Worm (Caenorhabditis elegans) whole organism, L4 larva: Measurements from ENCODE around the gene C14F11.7.

Experiments
- D1046.2 ChIP-seq: fragments of 200-800 bp; sonication (Bioruptor generic); IDR thresholded peaks from 2 replicates; pipeline ENCODE4 v1.3.6; 2022; ENCODE audit warnings: missing genetic modification characterization, missing compliant biosample characterization
- F10B5.3 ChIP-seq: sonication (generic microtip); optimal IDR thresholded peaks from 2 replicates; lab custom pipeline; 2016; ENCODE audit warnings: mild to moderate bottlenecking, missing genetic modification characterization, missing compliant biosample characterization
- F49E8.2 ChIP-seq: sonication (generic microtip); optimal IDR thresholded peaks from 2 replicates; lab custom pipeline; 2016; ENCODE audit warnings: missing compliant biosample characterization, mild to moderate bottlenecking, missing genetic modification characterization, borderline replicate concordance
- Y105C5A.15 ChIP-seq: fragments of 200-800 bp; sonication (Bioruptor generic); IDR thresholded peaks from 2 replicates; pipeline ENCODE4 v1.3.6; 2022; ENCODE audit warnings: missing genetic modification characterization, missing compliant biosample characterization
- ZK337.2 ChIP-seq: fragments of 200-800 bp; sonication (Bioruptor generic); IDR thresholded peaks from 2 replicates; pipeline ENCODE4 v1.3.6; 2022; ENCODE audit warnings: missing genetic modification reagents, missing genetic modification characterization, missing compliant biosample characterization
- ZK546.5 ChIP-seq, 2 experiments: sonication (generic microtip); optimal IDR thresholded peaks; 2 replicates each; lab custom pipeline; 2017; ENCODE audit warnings: missing biosample characterization in 2 of 2, missing genetic modification characterization in 2 of 2
- aha-1 ChIP-seq: fragments of 150-350 bp; peaks from one replicate; lab custom pipeline; 2014; ENCODE audit warnings: missing biosample characterization, missing genetic modification characterization
- arid-1 ChIP-seq: fragments of 200-800 bp; sonication (Bioruptor generic); conservative IDR thresholded peaks from 2 replicates; pipeline ENCODE4 v1.3.6; 2022; ENCODE audit warnings: missing genetic modification reagents, missing genetic modification characterization, missing compliant biosample characterization
- ceh-28 ChIP-seq: fragments of 150-350 bp; optimal IDR thresholded peaks from 2 replicates; lab custom pipeline; 2014; ENCODE audit warnings: missing biosample characterization, missing genetic modification reagents, missing genetic modification characterization
- ces-1 ChIP-seq: fragments of 150-350 bp; sonication (generic microtip); optimal IDR thresholded peaks from 4 replicates; lab custom pipeline; 2014; ENCODE audit warnings: missing biosample characterization, missing genetic modification reagents, missing genetic modification characterization
- daf-16 ChIP-seq, 3 experiments: sonication (generic microtip); optimal IDR thresholded peaks; 2 replicates each; lab custom pipeline; 2016 to 2017; ENCODE audit warnings: missing genetic modification characterization in 3 of 3, missing genetic modification reagents in 3 of 3, mild to moderate bottlenecking in 2 of 3, missing compliant biosample characterization in 2 of 3, missing biosample characterization in 1 of 3, moderate library complexity in 1 of 3
- daf-8 ChIP-seq: fragments of 200-800 bp; sonication (Bioruptor generic); IDR thresholded peaks from 2 replicates; pipeline ENCODE4 v1.3.6; 2022; ENCODE audit warnings: missing genetic modification characterization, missing compliant biosample characterization
- dmd-6 ChIP-seq: fragments of 200-800 bp; sonication (Bioruptor generic); IDR thresholded peaks from 2 replicates; pipeline ENCODE4 v1.3.6; 2022; ENCODE audit warnings: missing genetic modification reagents, missing genetic modification characterization, missing compliant biosample characterization
- dmd-9 ChIP-seq: fragments of 200-800 bp; sonication (Bioruptor generic); IDR thresholded peaks from 2 replicates; pipeline ENCODE4 v1.3.6; 2022; ENCODE audit warnings: missing genetic modification reagents, missing genetic modification characterization, missing compliant biosample characterization
- dpl-1 ChIP-seq: fragments of 150-350 bp; optimal IDR thresholded peaks from 2 replicates; lab custom pipeline; 2014; ENCODE audit warnings: missing biosample characterization, missing genetic modification reagents, missing genetic modification characterization
- dve-1 ChIP-seq: sonication (generic microtip); optimal IDR thresholded peaks from 2 replicates; lab custom pipeline; 2017; ENCODE audit warnings: antibody characterized with exemption, mild to moderate bottlenecking, missing genetic modification characterization, missing compliant biosample characterization; ENCODE audit not compliant: insufficient read depth
- fkh-10 ChIP-seq: fragments of 150-350 bp; optimal IDR thresholded peaks from 2 replicates; lab custom pipeline; 2014; ENCODE audit warnings: missing biosample characterization, missing genetic modification reagents, missing genetic modification characterization
- fos-1 ChIP-seq: fragments of 150-350 bp; optimal IDR thresholded peaks from 2 replicates; lab custom pipeline; 2014; ENCODE audit warnings: missing biosample characterization, missing genetic modification characterization
- hlh-11 ChIP-seq: fragments of 200-800 bp; sonication (Bioruptor generic); optimal IDR thresholded peaks from 2 replicates; lab custom pipeline; 2018; ENCODE audit warnings: mild to moderate bottlenecking, missing genetic modification characterization, missing compliant biosample characterization
- hlh-30 ChIP-seq: sonication (generic microtip); optimal IDR thresholded peaks from 2 replicates; lab custom pipeline; 2017; ENCODE audit warnings: antibody characterized with exemption, mild to moderate bottlenecking, missing genetic modification characterization, missing compliant biosample characterization; ENCODE audit not compliant: insufficient read depth
- hmg-1.1 ChIP-seq: fragments of 200-800 bp; sonication (Bioruptor generic); IDR thresholded peaks from 2 replicates; pipeline ENCODE4 v1.3.6; 2022; ENCODE audit warnings: missing genetic modification reagents, missing genetic modification characterization, missing compliant biosample characterization
- jun-1 ChIP-seq: fragments of 150-350 bp; optimal IDR thresholded peaks from 2 replicates; lab custom pipeline; 2014; ENCODE audit warnings: missing biosample characterization, missing genetic modification reagents, missing genetic modification characterization
- lin-1 ChIP-seq: fragments of 200-800 bp; sonication (Bioruptor generic); IDR thresholded peaks from 2 replicates; pipeline ENCODE4 v1.3.6; 2022; ENCODE audit warnings: missing genetic modification reagents, missing genetic modification characterization, missing compliant biosample characterization
- lsy-2 ChIP-seq, 2 experiments: fragments of 150-350 bp in 1 of 2; sonication (generic microtip) in 1 of 2; optimal IDR thresholded peaks; 2 replicates each; lab custom pipeline; 2014 to 2017; ENCODE audit warnings: missing biosample characterization in 2 of 2, missing genetic modification characterization in 2 of 2
- mdl-1 ChIP-seq, 2 experiments: fragments of 150-350 bp in 1 of 2; sonication (generic microtip) in 1 of 2; optimal IDR thresholded peaks; 2 replicates each; lab custom pipeline; 2014 to 2017; ENCODE audit warnings: missing biosample characterization in 2 of 2, missing genetic modification characterization in 2 of 2
- mxl-2 ChIP-seq: fragments of 200-800 bp; sonication (Bioruptor generic); conservative IDR thresholded peaks from 2 replicates; pipeline ENCODE4 v1.3.6; 2022; ENCODE audit warnings: missing genetic modification reagents, missing genetic modification characterization, missing compliant biosample characterization
- nhr-10 ChIP-seq: fragments of 150-350 bp; optimal IDR thresholded peaks from 2 replicates; lab custom pipeline; 2014; ENCODE audit warnings: missing biosample characterization, missing genetic modification characterization
- nhr-28 ChIP-seq: fragments of 150-350 bp; optimal IDR thresholded peaks from 2 replicates; lab custom pipeline; 2014; ENCODE audit warnings: missing biosample characterization, missing genetic modification characterization
- nhr-42 ChIP-seq: fragments of 200-800 bp; sonication (Bioruptor generic); IDR thresholded peaks from 2 replicates; pipeline ENCODE4 v1.3.6; 2022; ENCODE audit warnings: missing genetic modification characterization, missing compliant biosample characterization
- nhr-48 ChIP-seq: sonication (generic microtip); optimal IDR thresholded peaks from 2 replicates; lab custom pipeline; 2016; ENCODE audit warnings: mild to moderate bottlenecking, missing genetic modification characterization, missing compliant biosample characterization
- nhr-6 ChIP-seq: fragments of 150-350 bp; optimal IDR thresholded peaks from 2 replicates; lab custom pipeline; 2014; ENCODE audit warnings: missing biosample characterization, missing genetic modification characterization
- nhr-76 ChIP-seq: fragments of 150-350 bp; optimal IDR thresholded peaks from 2 replicates; lab custom pipeline; 2014; ENCODE audit warnings: missing biosample characterization, missing genetic modification characterization
- nhr-77 ChIP-seq: fragments of 150-350 bp; optimal IDR thresholded peaks from 2 replicates; lab custom pipeline; 2014; ENCODE audit warnings: missing biosample characterization, missing genetic modification characterization
- set-16 ChIP-seq: fragments of 200-800 bp; sonication (Bioruptor generic); IDR thresholded peaks from 2 replicates; pipeline ENCODE4 v1.3.6; 2022; ENCODE audit warnings: missing genetic modification reagents, missing genetic modification characterization, missing compliant biosample characterization
- spr-1 ChIP-seq: sonication (generic microtip); optimal IDR thresholded peaks from 2 replicates; lab custom pipeline; 2016; ENCODE audit warnings: mild to moderate bottlenecking, missing genetic modification characterization, missing compliant biosample characterization
- spr-3 ChIP-seq: fragments of 200-800 bp; sonication (Bioruptor generic); optimal IDR thresholded peaks from 2 replicates; lab custom pipeline; 2018; ENCODE audit warnings: mild to moderate bottlenecking, missing genetic modification characterization, missing compliant biosample characterization
- unc-130 ChIP-seq: sonication (generic microtip); optimal IDR thresholded peaks from 2 replicates; lab custom pipeline; 2016; ENCODE audit warnings: missing genetic modification reagents, missing genetic modification characterization, missing compliant biosample characterization
- unc-62 ChIP-seq, 3 experiments: fragments of 150-350 bp in 1 of 3; sonication (generic microtip); optimal IDR thresholded peaks in 2 of 3; peaks in 1 of 3; 1 replicate in 1 of 3; 2 replicates in 2 of 3; lab custom pipeline; 2014 to 2017; ENCODE audit warnings: missing biosample characterization in 3 of 3, missing genetic modification characterization in 3 of 3, missing genetic modification reagents in 3 of 3, missing genotype in 1 of 3

Gene C14F11.7

DNA sequence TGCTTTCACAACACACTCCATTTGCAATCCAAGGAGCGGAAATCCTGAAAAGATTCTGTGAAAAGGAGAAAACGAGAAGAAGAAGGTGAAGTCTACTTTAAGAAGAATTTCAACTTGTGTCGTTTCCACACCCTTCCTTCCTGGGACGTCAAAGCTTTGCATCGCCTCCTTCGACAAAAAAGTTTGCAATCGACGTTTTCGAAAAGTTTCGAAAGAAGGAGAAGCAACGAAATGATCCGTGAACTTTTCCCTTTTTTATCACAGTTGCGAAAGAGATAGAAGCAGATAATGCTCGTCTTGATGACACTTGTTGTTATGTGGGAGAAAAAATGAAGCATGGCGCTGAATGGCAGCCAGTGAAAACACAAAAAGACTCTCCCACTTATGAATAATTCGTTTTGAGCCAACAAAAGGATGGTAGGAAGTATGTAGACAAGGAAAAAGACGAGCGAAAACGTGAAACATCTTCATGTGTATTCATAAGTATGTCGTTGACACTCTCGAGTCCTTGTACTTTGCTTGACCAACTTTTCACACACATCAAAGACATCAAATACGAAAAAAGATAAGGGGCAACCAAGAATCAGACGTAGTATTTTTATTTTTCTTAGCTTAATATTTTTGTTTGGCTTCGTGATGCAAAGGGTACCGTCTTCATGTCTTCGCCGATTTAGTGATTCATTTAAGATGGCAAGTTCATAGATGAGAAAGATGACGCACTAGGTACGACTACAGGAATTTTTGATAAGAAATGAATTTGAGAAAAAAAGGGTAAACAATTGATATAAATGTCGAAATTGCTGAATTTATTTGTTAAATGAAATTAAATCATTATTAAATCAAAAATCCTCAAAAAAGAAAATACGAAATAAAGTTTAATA lies 40.7 kb upstream of the C14F11.7 start:
- TF ChIP-seq ZK546.5 (tag; optimal IDR thresholded peaks at IDR 0.05; lab: Kevin White, UChicago) = no peak
- peak; percentile 10 for TF ChIP-seq fkh-10 (GFP tag; lab: Kevin White, UChicago)
- peak; percentile 52 for TF ChIP-seq dmd-6
- peak; percentile 3 for TF ChIP-seq dpl-1
- no peak for TF ChIP-seq daf-16 (GFP tag; optimal IDR thresholded peaks at IDR 0.05; lab: Kevin White, UChicago)
- peak; percentile 58 for TF ChIP-seq daf-16 (tag; optimal IDR thresholded peaks at IDR 0.05; lab: Kevin White, UChicago)
- peak; percentile 17 for TF ChIP-seq dve-1 (tag; lab: Kevin White, UChicago)
- TF ChIP-seq ceh-28 (tag; lab: Kevin White, UChicago) = no peak
- peak; percentile 12 for TF ChIP-seq ces-1
- TF ChIP-seq nhr-28 (tag; lab: Kevin White, UChicago) = peak; percentile 66
- no peak for TF ChIP-seq arid-1 (GFP tag; lab: Robert Waterston, UW)
- TF ChIP-seq F49E8.2 (tag; lab: Kevin White, UChicago) = no peak

DNA sequence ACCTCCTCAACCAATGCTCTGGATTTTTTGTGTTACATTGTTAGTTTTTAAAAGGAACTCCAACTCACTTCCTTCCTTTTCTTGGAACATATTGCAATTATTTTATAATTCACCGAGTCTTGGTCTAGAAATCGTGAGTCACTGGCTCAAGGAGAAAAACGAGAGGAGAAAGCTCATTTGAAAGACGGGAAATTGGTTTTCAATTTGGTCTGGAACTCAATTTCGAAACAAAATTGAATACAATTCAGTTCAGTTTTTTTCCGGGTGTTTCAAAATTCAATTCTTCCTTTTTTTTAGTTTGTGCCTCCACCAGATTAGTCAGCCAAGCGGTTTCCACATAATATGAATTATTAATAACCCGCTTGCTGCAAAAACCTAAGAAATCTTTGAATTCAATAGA lies 39.5 kb upstream of the C14F11.7 start:
- no peak for TF ChIP-seq D1046.2 (GFP tag; lab: Robert Waterston, UW)
- no peak for TF ChIP-seq dmd-9 (GFP tag; lab: Robert Waterston, UW)
- TF ChIP-seq F10B5.3 = no peak
- no peak for TF ChIP-seq lin-1 (GFP tag; lab: Robert Waterston, UW)
- peak in 1 of 2 experiments; percentile 12 for TF ChIP-seq unc-62 (GFP tag; optimal IDR thresholded peaks at IDR 0.05 in 1 of 2; lab: Kevin White, UChicago)
- TF ChIP-seq unc-62 (tag; optimal IDR thresholded peaks at IDR 0.05; lab: Kevin White, UChicago) = no peak
- no peak for TF ChIP-seq set-16 (GFP tag; lab: Robert Waterston, UW)
- peak in 1 of 2 experiments; percentile 20 for TF ChIP-seq lsy-2 (tag; optimal IDR thresholded peaks at IDR 0.05; lab: Kevin White, UChicago)
- TF ChIP-seq unc-130 (GFP tag; lab: Kevin White, UChicago) = no peak
- TF ChIP-seq ces-1 = peak; percentile 77
- peak; percentile 62 for TF ChIP-seq aha-1 (tag; lab: Kevin White, UChicago)

DNA sequence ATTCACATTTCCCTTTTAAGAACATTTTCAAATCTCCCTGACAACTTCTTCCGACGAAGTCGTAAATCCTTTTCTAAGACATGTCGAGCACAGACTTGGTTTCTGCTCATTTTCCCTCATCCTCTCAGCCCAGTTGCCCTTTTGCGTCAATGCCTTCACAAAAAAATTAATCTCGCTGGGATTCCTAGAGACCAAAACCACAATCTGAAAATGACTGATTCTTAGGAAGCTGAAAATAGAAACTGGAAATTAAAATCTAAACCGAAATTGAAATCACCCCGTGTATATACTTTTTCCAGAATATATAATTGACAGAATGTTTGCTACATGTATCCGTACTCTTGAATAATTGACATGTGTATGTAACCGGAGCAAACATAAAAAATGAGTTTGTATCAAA lies 38.6 kb upstream of the C14F11.7 start:
- TF ChIP-seq Y105C5A.15 (GFP tag; lab: Robert Waterston, UW) (no peak), jun-1 (tag; lab: Kevin White, UChicago) (no peak)
- TF ChIP-seq, all 104 proteins: peak for 0

DNA sequence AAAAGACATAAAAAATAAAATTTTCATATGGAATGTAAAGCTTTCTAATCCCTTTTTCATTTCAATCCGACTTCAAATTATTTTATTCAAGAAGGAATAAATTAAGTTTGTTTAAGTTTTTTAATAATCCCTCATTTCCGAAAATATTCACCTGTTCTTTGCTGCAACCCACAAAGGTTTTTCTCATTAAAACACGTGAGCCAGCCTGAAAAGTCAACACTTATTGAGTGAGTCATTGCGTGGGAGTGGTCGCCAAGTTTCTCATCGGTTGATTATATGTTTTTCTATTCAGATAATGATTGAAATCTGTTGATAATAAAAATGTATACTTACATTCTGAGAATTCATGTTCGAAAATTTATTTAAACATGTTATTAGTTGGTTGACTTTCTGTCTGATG lies 37.1 kb upstream of the C14F11.7 start:
- TF ChIP-seq dve-1 (tag; lab: Kevin White, UChicago) (peak; percentile 41), mxl-2 (no peak), aha-1 (tag; lab: Kevin White, UChicago) (peak; percentile 73), nhr-6 (tag; lab: Kevin White, UChicago) (peak; percentile 13), nhr-76 (tag; lab: Kevin White, UChicago) (no peak), lsy-2 (tag; optimal IDR thresholded peaks at IDR 0.05; lab: Kevin White, UChicago) (peak in 1 of 2 experiments; percentile 12), spr-3 (GFP tag; lab: Kevin White, UChicago) (no peak), set-16 (GFP tag; lab: Robert Waterston, UW) (no peak), daf-16 (GFP tag; optimal IDR thresholded peaks at IDR 0.05; lab: Kevin White, UChicago) (no peak), daf-16 (tag; optimal IDR thresholded peaks at IDR 0.05; lab: Kevin White, UChicago) (peak; percentile 2)

DNA sequence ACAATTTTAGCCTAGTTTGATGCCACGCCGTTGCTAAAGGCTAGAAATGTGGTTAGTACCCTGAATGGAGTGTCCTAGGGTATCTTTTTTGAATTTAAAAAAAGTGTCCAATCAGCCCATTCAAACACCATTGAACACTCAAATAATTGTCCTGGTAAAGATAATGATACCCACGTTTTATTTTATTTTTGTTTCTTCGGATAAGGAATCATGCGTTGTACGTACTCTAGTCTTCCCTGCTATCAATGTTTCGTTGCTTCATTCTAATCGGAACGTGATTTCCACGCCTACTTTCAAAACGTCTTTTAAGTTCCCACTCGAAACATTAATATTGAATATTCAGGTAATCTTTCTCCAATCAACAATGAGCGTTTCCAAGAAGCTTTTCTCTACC lies 32.3 kb upstream of the C14F11.7 start, which contains the start of gene got-2.2:
Gene got-2.2 (plus strand): TSS at position 344 of the 394 bp plus-strand sequence.
- no peak for TF ChIP-seq fos-1 (tag; lab: Kevin White, UChicago)
- TF ChIP-seq hlh-11 (tag; lab: Kevin White, UChicago) = peak; percentile 13
- TF ChIP-seq nhr-6 (tag; lab: Kevin White, UChicago) = no peak
- TF ChIP-seq nhr-77 (tag; lab: Kevin White, UChicago) = peak; percentile 21
- no peak for TF ChIP-seq daf-8 (GFP tag; lab: Robert Waterston, UW)
- peak; percentile 65 for TF ChIP-seq aha-1 (tag; lab: Kevin White, UChicago)
- no peak for TF ChIP-seq nhr-48 (tag; lab: Kevin White, UChicago)
- TF ChIP-seq nhr-10 (tag; lab: Kevin White, UChicago) = peak; percentile 24
- TF ChIP-seq hmg-1.1 = no peak; the same call in 1 of the 2 replicates
- no peak for TF ChIP-seq daf-16 (GFP tag; optimal IDR thresholded peaks at IDR 0.05; lab: Kevin White, UChicago)
- TF ChIP-seq daf-16 (tag; optimal IDR thresholded peaks at IDR 0.05; lab: Kevin White, UChicago) = peak; percentile 54
- TF ChIP-seq dve-1 (tag; lab: Kevin White, UChicago) = peak; percentile 63
- TF ChIP-seq hlh-30 (tag; lab: Kevin White, UChicago) = peak; percentile 42
- peak; percentile 66 for TF ChIP-seq nhr-28 (tag; lab: Kevin White, UChicago)
- TF ChIP-seq spr-1 = no peak
- no peak for TF ChIP-seq ZK337.2 (GFP tag; lab: Robert Waterston, UW)
- peak in 1 of 2 experiments; percentile 44 for TF ChIP-seq mdl-1 (tag; optimal IDR thresholded peaks at IDR 0.05; lab: Kevin White, UChicago)
- TF ChIP-seq nhr-42 (GFP tag; lab: Robert Waterston, UW) = no peak
- TF ChIP-seq, all 104 proteins: peak for 9
